Worm (Caenorhabditis elegans) whole organism, mixed stage, embryonic: ENCODE results near the gene C29F9.2.

ENCODE experiments used
- M03D4.4 ChIP-seq: sonication (generic microtip); optimal IDR thresholded peaks from 2 replicates; lab custom pipeline; 2017; ENCODE audit warnings: mild to moderate bottlenecking, missing genetic modification characterization, missing compliant biosample characterization
- bed-3 ChIP-seq: fragments of 200-800 bp; sonication (Bioruptor generic); optimal IDR thresholded peaks from 3 replicates; lab custom pipeline; 2018; ENCODE audit warnings: mild to moderate bottlenecking, missing genetic modification characterization, moderate library complexity, missing compliant biosample characterization
- ceh-39 ChIP-seq: fragments of 150-350 bp; optimal IDR thresholded peaks from 2 replicates; lab custom pipeline; 2014; ENCODE audit warnings: missing biosample characterization, missing genetic modification characterization
- ceh-83 ChIP-seq: fragments of 200-800 bp; sonication (Bioruptor generic); optimal IDR thresholded peaks from 2 replicates; lab custom pipeline; 2018; ENCODE audit warnings: mild to moderate bottlenecking, missing genetic modification characterization, missing compliant biosample characterization
- ces-1 ChIP-seq: fragments of 150-350 bp; optimal IDR thresholded peaks from 2 replicates; lab custom pipeline; 2014; ENCODE audit warnings: missing biosample characterization, missing genetic modification reagents, missing genetic modification characterization
- cnd-1 ChIP-seq: fragments of 200-800 bp; sonication (Bioruptor generic); optimal IDR thresholded peaks from 2 replicates; lab custom pipeline; 2018; ENCODE audit warnings: mild to moderate bottlenecking, missing genetic modification characterization, missing compliant biosample characterization
- drap-1 ChIP-seq: fragments of 200-800 bp; sonication (Bioruptor generic); optimal IDR thresholded peaks from 3 replicates; lab custom pipeline; 2018; ENCODE audit warnings: mild to moderate bottlenecking, missing genetic modification characterization, missing compliant biosample characterization
- elt-3 ChIP-seq: fragments of 150-350 bp; optimal IDR thresholded peaks from 2 replicates; lab custom pipeline; 2014; ENCODE audit warnings: missing biosample characterization, missing genetic modification characterization
- flh-1 ChIP-seq: fragments of 200-800 bp; sonication (Bioruptor generic); optimal IDR thresholded peaks from 2 replicates; lab custom pipeline; 2018; ENCODE audit warnings: mild to moderate bottlenecking, missing genetic modification characterization, moderate library complexity, missing compliant biosample characterization
- ham-2 ChIP-seq: fragments of 200-800 bp; sonication (Bioruptor generic); optimal IDR thresholded peaks from 2 replicates; lab custom pipeline; 2018; ENCODE audit warnings: mild to moderate bottlenecking, missing genetic modification characterization, missing compliant biosample characterization
- hlh-1 ChIP-seq: fragments of 150-350 bp; optimal IDR thresholded peaks from 2 replicates; lab custom pipeline; 2014; ENCODE audit warnings: missing biosample characterization, missing genetic modification reagents, missing genetic modification characterization
- lin-13 ChIP-seq: fragments of 150-350 bp; optimal IDR thresholded peaks from 2 replicates; lab custom pipeline; 2014; ENCODE audit warnings: missing biosample characterization, missing genetic modification characterization
- lin-32 ChIP-seq: fragments of 200-800 bp; sonication (Bioruptor generic); optimal IDR thresholded peaks from 2 replicates; lab custom pipeline; 2018; ENCODE audit warnings: mild to moderate bottlenecking, missing genetic modification characterization, missing compliant biosample characterization
- lsy-2 ChIP-seq: fragments of 150-350 bp; optimal IDR thresholded peaks from 2 replicates; lab custom pipeline; 2014; ENCODE audit warnings: missing biosample characterization, missing genetic modification characterization
- mab-5 ChIP-seq: fragments of 150-350 bp; optimal IDR thresholded peaks from 2 replicates; lab custom pipeline; 2014; ENCODE audit warnings: missing biosample characterization, missing genetic modification characterization
- mep-1 ChIP-seq: fragments of 150-350 bp; optimal IDR thresholded peaks from 2 replicates; lab custom pipeline; 2017; ENCODE audit warnings: missing biosample characterization, missing genetic modification reagents, missing genetic modification characterization, inconsistent platforms
- mls-2 ChIP-seq: sonication (generic microtip); optimal IDR thresholded peaks from 2 replicates; lab custom pipeline; 2016; ENCODE audit warnings: mild to moderate bottlenecking, missing genetic modification characterization, moderate library complexity, missing compliant biosample characterization
- nhr-12 ChIP-seq: fragments of 150-350 bp; optimal IDR thresholded peaks from 2 replicates; lab custom pipeline; 2014; ENCODE audit warnings: missing biosample characterization, missing genetic modification characterization
- nhr-2 ChIP-seq: fragments of 150-350 bp; optimal IDR thresholded peaks from 2 replicates; lab custom pipeline; 2014; ENCODE audit warnings: missing biosample characterization, missing genetic modification characterization
- nhr-237 ChIP-seq: fragments of 150-350 bp; optimal IDR thresholded peaks from 2 replicates; lab custom pipeline; 2014; ENCODE audit warnings: missing biosample characterization, missing genetic modification characterization
- nhr-28 ChIP-seq: fragments of 150-350 bp; optimal IDR thresholded peaks from 2 replicates; lab custom pipeline; 2014; ENCODE audit warnings: missing biosample characterization, missing genetic modification characterization
- pha-4 ChIP-seq: fragments of 150-350 bp; optimal IDR thresholded peaks from 2 replicates; lab custom pipeline; 2018; ENCODE audit warnings: missing biosample characterization, missing genetic modification reagents, missing genetic modification characterization
- sem-2 ChIP-seq: fragments of 200-800 bp; sonication (Bioruptor generic); optimal IDR thresholded peaks from 2 replicates; lab custom pipeline; 2018; ENCODE audit warnings: mild to moderate bottlenecking, missing genetic modification characterization, missing compliant biosample characterization
- snpc-4 ChIP-seq: fragments of 150-350 bp; optimal IDR thresholded peaks from 2 replicates; lab custom pipeline; 2014; ENCODE audit warnings: missing biosample characterization, missing genetic modification characterization
- sptf-1 ChIP-seq: sonication (generic microtip); optimal IDR thresholded peaks from 2 replicates; lab custom pipeline; 2017; ENCODE audit warnings: mild to moderate bottlenecking, missing genetic modification characterization, moderate library complexity, missing compliant biosample characterization
- tbx-8 ChIP-seq: fragments of 200-800 bp; sonication (Bioruptor generic); optimal IDR thresholded peaks from 2 replicates; lab custom pipeline; 2018; ENCODE audit warnings: mild to moderate bottlenecking, missing genetic modification characterization, moderate library complexity, missing compliant biosample characterization
- unc-120 ChIP-seq: sonication (generic microtip); optimal IDR thresholded peaks from 2 replicates; lab custom pipeline; 2017; ENCODE audit warnings: missing genetic modification characterization, missing compliant biosample characterization; ENCODE audit not compliant: poor library complexity, severe bottlenecking
- unc-62 ChIP-seq: fragments of 150-350 bp; optimal IDR thresholded peaks from 2 replicates; lab custom pipeline; 2014; ENCODE audit warnings: missing biosample characterization, missing genetic modification reagents, missing genetic modification characterization
- zip-8 ChIP-seq: fragments of 150-350 bp; optimal IDR thresholded peaks from 2 replicates; lab custom pipeline; 2014; ENCODE audit warnings: missing biosample characterization, missing genetic modification characterization
- ztf-11 ChIP-seq: fragments of 150-350 bp; optimal IDR thresholded peaks from 2 replicates; lab custom pipeline; 2014; ENCODE audit warnings: missing biosample characterization, missing genetic modification characterization

Gene C29F9.2

DNA sequence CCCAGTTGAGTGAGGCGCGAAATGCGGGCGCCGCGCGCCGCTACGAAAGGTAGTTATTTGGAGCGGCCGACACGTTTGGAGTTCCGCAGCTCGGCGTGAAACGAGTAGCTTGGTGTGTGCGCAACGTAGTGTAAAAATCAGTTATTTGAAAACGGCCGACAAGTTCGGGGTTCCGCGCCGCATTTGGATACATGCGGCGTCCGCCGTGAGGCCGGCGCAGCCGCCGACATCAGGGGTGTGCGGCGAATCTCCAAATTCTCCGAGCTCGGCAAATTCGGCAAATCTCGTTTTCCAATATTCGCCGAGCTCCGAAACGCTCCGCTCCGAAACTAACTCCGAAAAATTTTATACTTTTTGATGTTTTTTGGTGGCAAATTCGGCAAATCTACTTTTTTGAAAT lies 27.2 kb downstream of the C29F9.2 start:
- no peak for TF ChIP-seq mep-1 (tag; lab: Kevin White, UChicago)
- TF ChIP-seq nhr-12 (tag; lab: Kevin White, UChicago), result no peak
- TF ChIP-seq elt-3, result no peak
- no peak for TF ChIP-seq lin-32 (GFP tag; lab: Kevin White, UChicago)
- TF ChIP-seq zip-8 (tag; lab: Kevin White, UChicago), result no peak
- no peak for TF ChIP-seq mab-5 (tag; lab: Kevin White, UChicago)
- no peak for TF ChIP-seq nhr-2 (tag; lab: Kevin White, UChicago)
- TF ChIP-seq ztf-11 (tag; lab: Kevin White, UChicago), result no peak
- no peak for TF ChIP-seq mls-2 (tag; lab: Kevin White, UChicago)
- no peak for TF ChIP-seq unc-62 (GFP tag; lab: Kevin White, UChicago)
- TF ChIP-seq drap-1 (GFP tag; lab: Kevin White, UChicago), result no peak
- no peak for TF ChIP-seq nhr-28 (tag; lab: Kevin White, UChicago)
- TF ChIP-seq sptf-1 (tag; lab: Kevin White, UChicago), result no peak
- no peak for TF ChIP-seq unc-120 (tag; lab: Kevin White, UChicago)
- TF ChIP-seq ceh-83 (GFP tag; lab: Kevin White, UChicago), result no peak
- TF ChIP-seq hlh-1 (tag; lab: Kevin White, UChicago), result no peak
- no peak for TF ChIP-seq sem-2 (GFP tag; lab: Kevin White, UChicago)
- TF ChIP-seq bed-3 (GFP tag; lab: Kevin White, UChicago), result no peak

ce11 chrIII:159149-159548 lies 28.4 kb downstream of the C29F9.2 start:
- no peak for TF ChIP-seq ceh-83 (GFP tag; lab: Kevin White, UChicago)
- no peak for TF ChIP-seq snpc-4 (tag; lab: Kevin White, UChicago)
- TF ChIP-seq tbx-8, result no peak
- TF ChIP-seq ham-2 (GFP tag; lab: Kevin White, UChicago), result no peak
- TF ChIP-seq nhr-28 (tag; lab: Kevin White, UChicago), result no peak
- TF ChIP-seq mls-2 (tag; lab: Kevin White, UChicago), result no peak
- TF ChIP-seq ceh-39, result no peak
- TF ChIP-seq bed-3 (GFP tag; lab: Kevin White, UChicago), result no peak
- no peak for TF ChIP-seq nhr-2 (tag; lab: Kevin White, UChicago)

DNA sequence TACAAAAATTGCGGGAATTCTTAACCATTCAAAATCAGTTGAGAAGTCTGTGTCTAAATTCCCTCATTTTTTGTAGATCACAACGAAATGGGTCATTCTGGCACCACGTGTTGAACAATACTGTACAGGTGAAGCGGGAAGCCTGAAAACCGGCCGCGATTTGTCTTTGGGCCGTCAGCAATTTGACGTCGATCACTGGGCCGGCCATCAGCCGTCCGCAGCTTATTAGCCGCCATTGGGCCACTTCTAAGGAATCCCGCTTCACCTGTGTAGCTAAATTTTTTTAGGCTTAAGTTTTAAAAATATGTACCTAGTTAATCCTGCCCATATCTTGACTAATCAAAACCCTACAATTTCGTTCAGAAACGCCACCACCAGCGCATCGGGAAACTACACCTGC lies 28.9 kb downstream of the C29F9.2 start:
- TF ChIP-seq nhr-28 (tag; lab: Kevin White, UChicago) (no peak), ham-2 (GFP tag; lab: Kevin White, UChicago) (peak; percentile 4)

- no peak for TF ChIP-seq bed-3 (GFP tag; lab: Kevin White, UChicago)
- TF ChIP-seq zip-8 (tag; lab: Kevin White, UChicago), result no peak
- TF ChIP-seq flh-1, result no peak
- TF ChIP-seq cnd-1, result no peak
- TF ChIP-seq mab-5 (tag; lab: Kevin White, UChicago), result no peak
- TF ChIP-seq mep-1 (tag; lab: Kevin White, UChicago), result no peak
- no peak for TF ChIP-seq snpc-4 (tag; lab: Kevin White, UChicago)
- TF ChIP-seq unc-120 (tag; lab: Kevin White, UChicago), result no peak
- no peak for TF ChIP-seq ham-2 (GFP tag; lab: Kevin White, UChicago)
Observed at ce11 chrIII:164775-165174, 34.0 kb downstream of the C29F9.2 start, which contains the start of gene F40G9.8. Gene F40G9.8, minus strand, starts transcription at chrIII:164875.

ce11 chrIII:165390-165789 lies 34.6 kb downstream of the C29F9.2 start, which contains the start of gene F40G9.7:
Gene F40G9.7, plus strand, starts transcription at chrIII:165690.
- no peak for TF ChIP-seq lsy-2 (tag; lab: Kevin White, UChicago)
- TF ChIP-seq lin-32 (GFP tag; lab: Kevin White, UChicago), result no peak
- TF ChIP-seq nhr-237, result no peak
- TF ChIP-seq drap-1 (GFP tag; lab: Kevin White, UChicago), result no peak
- TF ChIP-seq pha-4, result no peak
- TF ChIP-seq hlh-1 (tag; lab: Kevin White, UChicago), result no peak
- TF ChIP-seq cnd-1, result no peak

DNA sequence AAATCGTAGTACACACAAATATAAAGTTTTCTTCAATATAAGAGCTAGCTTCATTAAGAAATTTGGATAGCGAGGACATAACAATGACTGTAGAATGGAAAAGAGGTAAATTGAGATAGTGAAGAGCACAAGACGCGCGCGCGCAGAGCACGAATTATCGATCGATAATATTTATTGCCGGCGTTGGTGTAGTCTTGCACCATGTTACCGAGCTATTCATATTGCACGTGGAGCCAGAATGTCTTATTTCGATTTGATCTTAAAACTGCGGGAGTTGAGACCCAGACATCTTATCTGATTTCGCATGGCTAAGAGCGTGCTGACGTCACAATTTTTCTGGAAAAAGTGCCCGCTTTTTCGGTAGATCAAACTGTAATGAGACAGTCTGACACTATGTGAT lies 38.7 kb downstream of the C29F9.2 start, which contains the start of gene F40G9.18:
F40G9.18 (minus strand) TSS at position 101 of the 400 bp plus-strand sequence.
- no peak for TF ChIP-seq drap-1 (GFP tag; lab: Kevin White, UChicago)
- no peak for TF ChIP-seq flh-1
- TF ChIP-seq nhr-237, result no peak
- no peak for TF ChIP-seq tbx-8
- no peak for TF ChIP-seq snpc-4 (tag; lab: Kevin White, UChicago)
- TF ChIP-seq cnd-1, result no peak
- no peak for TF ChIP-seq ham-2 (GFP tag; lab: Kevin White, UChicago)
- no peak for TF ChIP-seq ceh-39
- no peak for TF ChIP-seq M03D4.4 (tag; lab: Kevin White, UChicago)
- TF ChIP-seq nhr-12 (tag; lab: Kevin White, UChicago), result no peak
- no peak for TF ChIP-seq sptf-1 (tag; lab: Kevin White, UChicago)
- no peak for TF ChIP-seq mab-5 (tag; lab: Kevin White, UChicago)
- no peak for TF ChIP-seq nhr-2 (tag; lab: Kevin White, UChicago)
- no peak for TF ChIP-seq ces-1 (GFP tag; lab: Kevin White, UChicago)
- no peak for TF ChIP-seq lin-13
- TF ChIP-seq sem-2 (GFP tag; lab: Kevin White, UChicago), result no peak
- no peak for TF ChIP-seq bed-3 (GFP tag; lab: Kevin White, UChicago)
